Fruit fly (Drosophila melanogaster) whole organism, adult: ENCODE measurements around the gene CG31415.

ENCODE experiments used
- CG1620 ChIP-seq: fragments of 200-800 bp; sonication (Bioruptor generic); optimal IDR thresholded peaks from 2 replicates; lab custom pipeline; 2016; ENCODE audit warnings: missing biosample characterization, missing genetic modification characterization
- CG33017 ChIP-seq: fragments of 200-800 bp; sonication (Bioruptor generic); optimal IDR thresholded peaks from 2 replicates; lab custom pipeline; 2018; ENCODE audit warnings: missing biosample characterization, mild to moderate bottlenecking, missing genetic modification characterization, moderate library complexity
- CG7101 ChIP-seq: fragments of 200-800 bp; sonication (Bioruptor generic); optimal IDR thresholded peaks from 2 replicates; lab custom pipeline; 2018; ENCODE audit warnings: missing biosample characterization, mild to moderate bottlenecking, missing genetic modification characterization, moderate library complexity
- cic ChIP-seq: fragments of 200-800 bp; sonication (Bioruptor generic); optimal IDR thresholded peaks from 2 replicates; lab custom pipeline; 2017; ENCODE audit warnings: missing biosample characterization, mild to moderate bottlenecking, missing genetic modification characterization, moderate library complexity
- cnc ChIP-seq, 2 experiments: fragments of >200 bp; optimal IDR thresholded peaks; 2 replicates each; lab custom pipeline; 2017
- toe ChIP-seq: fragments of 200-800 bp; sonication (Bioruptor generic); optimal IDR thresholded peaks from 2 replicates; lab custom pipeline; 2016; ENCODE audit warnings: missing biosample characterization, missing genetic modification characterization

- peak; percentile 9 for TF ChIP-seq cic
- no peak for TF ChIP-seq cnc (optimal IDR thresholded peaks at IDR 0.05; lab: Kevin White, UChicago)
- TF ChIP-seq CG1620 (GFP tag; lab: Kevin White, UChicago) = peak; percentile 65
- peak; percentile 64 for TF ChIP-seq CG33017 (tag; lab: Kevin White, UChicago)
- TF ChIP-seq CG7101 = peak; percentile 77
- TF ChIP-seq toe (GFP tag; lab: Kevin White, UChicago) = no peak
Measured at dm6 chr3R:9747272-9747874, 4.1 kb downstream of the CG31415 start, which contains the start of gene CG12948.
